Fruit fly (Drosophila melanogaster) whole organism, embryonic: ENCODE results near the gene mus101.

Experiments
- Adf1 ChIP-seq: fragments of 200-800 bp; sonication (Bioruptor generic); IDR thresholded peaks from 2 replicates; pipeline ENCODE4 v1.3.6; 2022; ENCODE audit warnings: missing biosample characterization, missing genetic modification characterization
- BEAF-32 ChIP-seq: fragments of 200-800 bp; sonication (Bioruptor generic); optimal IDR thresholded peaks from 3 replicates; lab custom pipeline; 2017; ENCODE audit warnings: missing biosample characterization, missing genetic modification characterization, mild to moderate bottlenecking, moderate library complexity, missing genetic modification reagents
- Bdp1 ChIP-seq: fragments of 200-800 bp; sonication (Bioruptor generic); optimal IDR thresholded peaks from 3 replicates; lab custom pipeline; 2016; ENCODE audit warnings: missing biosample characterization, missing genetic modification characterization
- CG11398 ChIP-seq: fragments of 200-800 bp; sonication (Bioruptor generic); optimal IDR thresholded peaks from 2 replicates; lab custom pipeline; 2016; ENCODE audit warnings: missing biosample characterization, missing genetic modification characterization
- CG13424 ChIP-seq: fragments of 200-800 bp; sonication (Bioruptor generic); optimal IDR thresholded peaks from 2 replicates; lab custom pipeline; 2019; ENCODE audit warnings: missing biosample characterization, mild to moderate bottlenecking, missing genetic modification characterization, moderate library complexity
- CG14050 ChIP-seq: fragments of 200-800 bp; sonication (Bioruptor generic); IDR thresholded peaks from 3 replicates; pipeline ENCODE4 v1.3.6; 2022; ENCODE audit warnings: missing biosample characterization, missing genetic modification characterization
- CG14667 ChIP-seq: fragments of 200-800 bp; sonication (Bioruptor generic); IDR thresholded peaks from 2 replicates; pipeline ENCODE4 v1.3.6; 2022; ENCODE audit warnings: missing biosample characterization, missing genetic modification characterization
- CG15269 ChIP-seq: fragments of 200-800 bp; sonication (Bioruptor generic); optimal IDR thresholded peaks from 2 replicates; lab custom pipeline; 2018; ENCODE audit warnings: missing biosample characterization, mild to moderate bottlenecking, missing genetic modification characterization, moderate library complexity
- CG18599 ChIP-seq: fragments of 200-800 bp; sonication (Bioruptor generic); optimal IDR thresholded peaks from 3 replicates; lab custom pipeline; 2017; ENCODE audit warnings: missing biosample characterization, missing genetic modification characterization, mild to moderate bottlenecking, moderate library complexity, missing genetic modification reagents
- CG2120 ChIP-seq: fragments of 200-800 bp; sonication (Bioruptor generic); optimal IDR thresholded peaks from 3 replicates; lab custom pipeline; 2016; ENCODE audit warnings: missing biosample characterization, missing genetic modification characterization
- CG2712 ChIP-seq: fragments of 200-800 bp; optimal IDR thresholded peaks from 3 replicates; lab custom pipeline; 2019; ENCODE audit warnings: missing biosample characterization, mild to moderate bottlenecking, missing genetic modification characterization, moderate library complexity
- CG4707 ChIP-seq: fragments of 200-800 bp; sonication (Bioruptor generic); optimal IDR thresholded peaks from 2 replicates; lab custom pipeline; 2018; ENCODE audit warnings: missing biosample characterization, mild to moderate bottlenecking, missing genetic modification characterization, moderate library complexity
- CG8089 ChIP-seq: fragments of 200-800 bp; sonication (Bioruptor generic); optimal IDR thresholded peaks from 3 replicates; lab custom pipeline; 2016; ENCODE audit warnings: missing biosample characterization, missing genetic modification characterization
- CG8281 ChIP-seq: fragments of 200-800 bp; sonication (Bioruptor generic); optimal IDR thresholded peaks from 2 replicates; lab custom pipeline; 2018; ENCODE audit warnings: missing biosample characterization, mild to moderate bottlenecking, missing genetic modification characterization, moderate library complexity
- CG8924 ChIP-seq: fragments of 200-800 bp; optimal IDR thresholded peaks from 3 replicates; lab custom pipeline; 2019; ENCODE audit warnings: missing biosample characterization, mild to moderate bottlenecking, missing genetic modification characterization, moderate library complexity
- CG8944 ChIP-seq: fragments of 200-800 bp; sonication (Bioruptor generic); optimal IDR thresholded peaks from 3 replicates; lab custom pipeline; 2016; ENCODE audit warnings: missing biosample characterization, missing genetic modification characterization
- Deaf1 ChIP-seq: fragments of 200-800 bp; optimal IDR thresholded peaks from 3 replicates; lab custom pipeline; 2019; ENCODE audit warnings: missing biosample characterization, mild to moderate bottlenecking, missing genetic modification characterization, moderate library complexity
- Dek ChIP-seq: fragments of 200-800 bp; sonication (Bioruptor generic); optimal IDR thresholded peaks from 3 replicates; lab custom pipeline; 2019; ENCODE audit warnings: missing biosample characterization, mild to moderate bottlenecking, missing genetic modification characterization, moderate library complexity
- Dp ChIP-seq: fragments of 200-800 bp; sonication (Bioruptor generic); optimal IDR thresholded peaks from 2 replicates; lab custom pipeline; 2018; ENCODE audit warnings: missing biosample characterization, mild to moderate bottlenecking, missing genetic modification characterization, moderate library complexity
- Hand ChIP-seq: fragments of 200-800 bp; sonication (Bioruptor generic); optimal IDR thresholded peaks from 2 replicates; lab custom pipeline; 2017; ENCODE audit warnings: mild to moderate bottlenecking, missing biosample characterization, missing genetic modification reagents, missing genetic modification characterization
- HmgZ ChIP-seq: fragments of 200-800 bp; sonication (Bioruptor generic); optimal IDR thresholded peaks from 2 replicates; lab custom pipeline; 2018; ENCODE audit warnings: missing biosample characterization, mild to moderate bottlenecking, missing genetic modification characterization
- Hmr ChIP-seq: fragments of 200-800 bp; sonication (Bioruptor generic); optimal IDR thresholded peaks from 3 replicates; lab custom pipeline; 2017; ENCODE audit warnings: mild to moderate bottlenecking, missing biosample characterization, missing genetic modification reagents, missing genetic modification characterization
- Hsf ChIP-seq: fragments of 200-800 bp; sonication (Bioruptor generic); optimal IDR thresholded peaks from 3 replicates; lab custom pipeline; 2016; ENCODE audit warnings: missing biosample characterization, missing genetic modification characterization
- Lim3 ChIP-seq: fragments of 200-800 bp; sonication (Bioruptor generic); IDR thresholded peaks from 2 replicates; pipeline ENCODE4 v1.3.6; 2022; ENCODE audit warnings: missing biosample characterization, missing genetic modification characterization
- Nf-YB ChIP-seq: fragments of 200-800 bp; sonication (Bioruptor generic); optimal IDR thresholded peaks from 3 replicates; lab custom pipeline; 2019; ENCODE audit warnings: missing biosample characterization, mild to moderate bottlenecking, missing genetic modification characterization, moderate library complexity
- NfI ChIP-seq: fragments of 200-800 bp; sonication (Bioruptor generic); optimal IDR thresholded peaks from 3 replicates; lab custom pipeline; 2018; ENCODE audit warnings: missing biosample characterization, mild to moderate bottlenecking, missing genetic modification characterization, moderate library complexity
- Pdp1 ChIP-seq, 2 experiments: fragments of 200-800 bp; sonication (Bioruptor generic); optimal IDR thresholded peaks; 3 replicates each; lab custom pipeline; 2016; ENCODE audit warnings: missing biosample characterization in 2 of 2, missing genetic modification characterization in 2 of 2, mild to moderate bottlenecking in 1 of 2, moderate library complexity in 1 of 2
- cato ChIP-seq: fragments of 200-800 bp; sonication (Bioruptor generic); optimal IDR thresholded peaks from 2 replicates; lab custom pipeline; 2016; ENCODE audit warnings: missing biosample characterization, missing genetic modification characterization, borderline replicate concordance
- chinmo ChIP-seq: fragments of 200-800 bp; sonication (Bioruptor generic); IDR thresholded peaks from 4 replicates; pipeline ENCODE4 v1.3.6; 2022; ENCODE audit warnings: missing biosample characterization, missing genetic modification characterization; ENCODE audit not compliant: partially characterized antibody
- dan ChIP-seq: fragments of 200-800 bp; sonication (Bioruptor generic); IDR thresholded peaks from 2 replicates; pipeline ENCODE4 v1.3.6; 2022; ENCODE audit warnings: missing biosample characterization, missing genetic modification characterization
- disco-r ChIP-seq: fragments of 200-800 bp; sonication (Bioruptor generic); optimal IDR thresholded peaks from 2 replicates; lab custom pipeline; 2016; ENCODE audit warnings: missing biosample characterization, missing genetic modification characterization
- dmrt11E ChIP-seq: fragments of 200-800 bp; sonication (Bioruptor generic); optimal IDR thresholded peaks from 3 replicates; lab custom pipeline; 2018; ENCODE audit warnings: missing biosample characterization, mild to moderate bottlenecking, missing genetic modification characterization, moderate library complexity
- eve ChIP-seq, 2 experiments: fragments of >200 bp; optimal IDR thresholded peaks; 2 replicates each; lab custom pipeline; 2017; ENCODE audit warnings: missing biosample characterization in 2 of 2, missing genetic modification characterization in 2 of 2
- eyg ChIP-seq: fragments of 200-800 bp; sonication (Bioruptor generic); optimal IDR thresholded peaks from 3 replicates; lab custom pipeline; 2016; ENCODE audit warnings: missing biosample characterization, missing genetic modification characterization
- fru ChIP-seq: fragments of >200 bp; optimal IDR thresholded peaks from 2 replicates; lab custom pipeline; 2017
- lbe ChIP-seq: fragments of 200-800 bp; sonication (Bioruptor generic); optimal IDR thresholded peaks from 2 replicates; lab custom pipeline; 2016; ENCODE audit warnings: missing biosample characterization, mild to moderate bottlenecking, missing genetic modification characterization
- lilli ChIP-seq: fragments of 200-800 bp; sonication (Bioruptor generic); optimal IDR thresholded peaks from 3 replicates; lab custom pipeline; 2016; ENCODE audit warnings: missing biosample characterization, missing genetic modification characterization
- luna ChIP-seq: fragments of 200-800 bp; sonication (Bioruptor generic); optimal IDR thresholded peaks from 2 replicates; lab custom pipeline; 2016; ENCODE audit warnings: missing biosample characterization, missing genetic modification characterization
- phol ChIP-seq: fragments of 200-800 bp; sonication (Bioruptor generic); optimal IDR thresholded peaks from 3 replicates; lab custom pipeline; 2018; ENCODE audit warnings: missing biosample characterization, mild to moderate bottlenecking, missing genetic modification characterization, moderate library complexity
- psq ChIP-seq: fragments of 200-800 bp; sonication (Bioruptor generic); optimal IDR thresholded peaks from 2 replicates; lab custom pipeline; 2017; ENCODE audit warnings: missing biosample characterization, missing genetic modification characterization
- schlank ChIP-seq: fragments of 200-800 bp; sonication (Bioruptor generic); optimal IDR thresholded peaks from 2 replicates; lab custom pipeline; 2018; ENCODE audit warnings: missing biosample characterization, mild to moderate bottlenecking, missing genetic modification characterization
- sens-2 ChIP-seq: fragments of 200-800 bp; sonication (Bioruptor generic); IDR thresholded peaks from 2 replicates; pipeline ENCODE4 v1.3.6; 2022; ENCODE audit warnings: missing biosample characterization, missing genetic modification characterization
- slbo ChIP-seq: fragments of 200-800 bp; sonication (Bioruptor generic); IDR thresholded peaks from 2 replicates; pipeline ENCODE4 v1.3.6; 2022; ENCODE audit warnings: missing biosample characterization, missing genetic modification characterization
- so ChIP-seq: fragments of 200-800 bp; sonication (Bioruptor generic); IDR thresholded peaks from 3 replicates; pipeline ENCODE4 v1.3.6; 2022; ENCODE audit warnings: missing biosample characterization, missing genetic modification characterization
- stc ChIP-seq: fragments of 200-800 bp; sonication (Bioruptor generic); IDR thresholded peaks from 2 replicates; pipeline ENCODE4 v1.3.6; 2022; ENCODE audit warnings: missing biosample characterization, missing genetic modification characterization
- trem ChIP-seq: fragments of 200-800 bp; optimal IDR thresholded peaks from 3 replicates; lab custom pipeline; 2019; ENCODE audit warnings: missing biosample characterization, mild to moderate bottlenecking, missing genetic modification characterization, moderate library complexity
- trh ChIP-seq: fragments of 200-800 bp; sonication (Bioruptor generic); optimal IDR thresholded peaks from 2 replicates; lab custom pipeline; 2016; ENCODE audit warnings: missing biosample characterization, missing genetic modification characterization

Gene mus101

dm6 chrX:13747635-13748467 is 25.8 kb downstream of the mus101 start (continued):
- no peak for TF ChIP-seq Pdp1 (GFP tag; optimal IDR thresholded peaks at IDR 0.05; lab: Kevin White, UChicago)
- TF ChIP-seq Hand, result no peak
- 0 out of 3 replicates have a peak, but pooled peaks have one; percentile 23 for TF ChIP-seq so (GFP tag; lab: Robert Waterston, UW)
- TF ChIP-seq Bdp1 (GFP tag; lab: Kevin White, UChicago), result no peak
- TF ChIP-seq schlank (tag; lab: Kevin White, UChicago), result no peak
- no peak for TF ChIP-seq disco-r (GFP tag; lab: Kevin White, UChicago)
- TF ChIP-seq fru, result no peak
- TF ChIP-seq Deaf1, result no peak
- peak; percentile 9 for TF ChIP-seq CG2712 (tag; lab: Kevin White, UChicago)
- no peak for TF ChIP-seq Lim3 (GFP tag; lab: Robert Waterston, UW)
- no peak for TF ChIP-seq stc (GFP tag; lab: Robert Waterston, UW)
- TF ChIP-seq psq (GFP tag; lab: Kevin White, UChicago), result no peak
- TF ChIP-seq phol, result no peak
- no peak for TF ChIP-seq CG11398 (GFP tag; lab: Kevin White, UChicago)
- TF ChIP-seq luna (GFP tag; lab: Kevin White, UChicago), result no peak
- TF ChIP-seq CG8944 (GFP tag; lab: Kevin White, UChicago), result no peak
- TF ChIP-seq NfI (GFP tag; lab: Kevin White, UChicago), result no peak
- no peak for TF ChIP-seq cato (GFP tag; lab: Kevin White, UChicago)
- TF ChIP-seq HmgZ, result no peak
- no peak for TF ChIP-seq CG18599
- peak in 1 of 2 experiments; percentile 59 for TF ChIP-seq eve (GFP tag; optimal IDR thresholded peaks at IDR 0.05; lab: Kevin White, UChicago)
- no peak for TF ChIP-seq CG8281 (tag; lab: Kevin White, UChicago)
- no peak for TF ChIP-seq sens-2 (GFP tag; lab: Robert Waterston, UW)
- TF ChIP-seq lbe, result no peak
- no peak for TF ChIP-seq Hsf (GFP tag; lab: Kevin White, UChicago)
- TF ChIP-seq BEAF-32, result no peak
- no peak for TF ChIP-seq Nf-YB (GFP tag; lab: Kevin White, UChicago)
- TF ChIP-seq Adf1, result no peak
- no peak for TF ChIP-seq trh (GFP tag; lab: Kevin White, UChicago)
- TF ChIP-seq, all 482 proteins: peak for 11

dm6 chrX:13748906-13749872 is 27.1 kb downstream of the mus101 start:
- TF ChIP-seq CG8924, result peak; percentile 80
- peak; percentile 57 for TF ChIP-seq lilli (GFP tag; lab: Kevin White, UChicago)
- peak; percentile 84 for TF ChIP-seq CG15269 (tag; lab: Kevin White, UChicago)
- peak; percentile 95 for TF ChIP-seq chinmo (GFP tag; lab: Robert Waterston, UW)
- peak; percentile 66 for TF ChIP-seq Dek
- no peak for TF ChIP-seq CG8089 (GFP tag; lab: Kevin White, UChicago)
- no peak for TF ChIP-seq Dp (GFP tag; lab: Kevin White, UChicago)
- no peak for TF ChIP-seq luna (GFP tag; lab: Kevin White, UChicago)
- TF ChIP-seq CG14050 (GFP tag; lab: Robert Waterston, UW), result peak; percentile 58; the same call in 2 of the 3 replicates
- TF ChIP-seq CG13424, result peak; percentile 73
- no peak for TF ChIP-seq dan
- TF ChIP-seq CG4707, result no peak
- peak; percentile 43 for TF ChIP-seq dmrt11E
- TF ChIP-seq eve (GFP tag; optimal IDR thresholded peaks at IDR 0.05; lab: Kevin White, UChicago), result peak in 1 of 2 experiments; percentile 39
- peak; percentile 85 for TF ChIP-seq slbo
- no peak for TF ChIP-seq trem (tag; lab: Kevin White, UChicago)
- TF ChIP-seq CG2120 (GFP tag; lab: Kevin White, UChicago), result peak; percentile 80
- TF ChIP-seq eyg (GFP tag; lab: Kevin White, UChicago), result no peak
- peak; percentile 81 for TF ChIP-seq Hmr (GFP tag; lab: Kevin White, UChicago)
- TF ChIP-seq CG14667 (GFP tag; lab: Robert Waterston, UW), result peak; percentile 49
